Fruit fly (Drosophila melanogaster) whole organism, embryonic: ENCODE results near the gene CG15213.
A peak's percentile ranks its signal among the peaks of the same experiment; 100 is the strongest.

Experiments
- C15 ChIP-seq: fragments of 200-800 bp; sonication (Bioruptor generic); IDR thresholded peaks from 3 replicates; pipeline ENCODE4 v1.3.6; 2022; ENCODE audit warnings: missing biosample characterization, missing genetic modification characterization
- CG10654 ChIP-seq: fragments of 200-800 bp; sonication (Bioruptor generic); optimal IDR thresholded peaks from 2 replicates; lab custom pipeline; 2016; ENCODE audit warnings: missing biosample characterization, missing genetic modification characterization
- CG10959 ChIP-seq: fragments of 200-800 bp; sonication (Bioruptor generic); IDR thresholded peaks from 2 replicates; pipeline ENCODE4 v1.3.6; 2022; ENCODE audit warnings: missing biosample characterization, missing genetic modification characterization
- CG15514 ChIP-seq: fragments of 200-800 bp; sonication (Bioruptor generic); optimal IDR thresholded peaks from 3 replicates; lab custom pipeline; 2017; ENCODE audit warnings: missing biosample characterization, missing genetic modification characterization, mild to moderate bottlenecking, moderate library complexity, missing genetic modification reagents
- CG17829 ChIP-seq: fragments of 200-800 bp; optimal IDR thresholded peaks from 2 replicates; lab custom pipeline; 2019; ENCODE audit warnings: missing biosample characterization, mild to moderate bottlenecking, missing genetic modification characterization, moderate library complexity
- CG18764 ChIP-seq: fragments of 200-800 bp; sonication (Bioruptor generic); optimal IDR thresholded peaks from 3 replicates; lab custom pipeline; 2016; ENCODE audit warnings: missing biosample characterization, missing genetic modification characterization
- CG30020 ChIP-seq: fragments of 200-800 bp; optimal IDR thresholded peaks from 2 replicates; lab custom pipeline; 2019; ENCODE audit warnings: missing biosample characterization, mild to moderate bottlenecking, missing genetic modification characterization, moderate library complexity
- CG30431 ChIP-seq: fragments of 200-800 bp; sonication (Bioruptor generic); optimal IDR thresholded peaks from 2 replicates; lab custom pipeline; 2017; ENCODE audit warnings: missing biosample characterization, missing genetic modification characterization
- CG33557 ChIP-seq: fragments of 200-800 bp; sonication (Bioruptor generic); optimal IDR thresholded peaks from 2 replicates; lab custom pipeline; 2019; ENCODE audit warnings: missing biosample characterization, mild to moderate bottlenecking, missing genetic modification characterization, moderate library complexity
- CG6765 ChIP-seq: fragments of 200-800 bp; sonication (Bioruptor generic); optimal IDR thresholded peaks from 3 replicates; lab custom pipeline; 2017; ENCODE audit warnings: missing biosample characterization, mild to moderate bottlenecking, missing genetic modification characterization
- CG7963 ChIP-seq: fragments of 200-800 bp; sonication (Bioruptor generic); IDR thresholded peaks from 3 replicates; pipeline ENCODE4 v1.3.6; 2022; ENCODE audit warnings: missing biosample characterization, missing genetic modification characterization; ENCODE audit not compliant: partially characterized antibody
- CG8281 ChIP-seq: fragments of 200-800 bp; sonication (Bioruptor generic); optimal IDR thresholded peaks from 2 replicates; lab custom pipeline; 2018; ENCODE audit warnings: missing biosample characterization, mild to moderate bottlenecking, missing genetic modification characterization, moderate library complexity
- CG8388 ChIP-seq: fragments of 200-800 bp; sonication (Bioruptor generic); optimal IDR thresholded peaks from 2 replicates; lab custom pipeline; 2019; ENCODE audit warnings: missing biosample characterization, mild to moderate bottlenecking, missing genetic modification characterization, moderate library complexity
- CG9727 ChIP-seq: fragments of 200-800 bp; sonication (Bioruptor generic); optimal IDR thresholded peaks from 3 replicates; lab custom pipeline; 2017; ENCODE audit warnings: missing biosample characterization, mild to moderate bottlenecking, missing genetic modification characterization
- CTCF ChIP-seq: fragments of 200-800 bp; sonication (Bioruptor generic); optimal IDR thresholded peaks from 2 replicates; lab custom pipeline; 2017; ENCODE audit warnings: missing biosample characterization, mild to moderate bottlenecking, missing genetic modification characterization, moderate library complexity
- D19B ChIP-seq: fragments of 200-800 bp; sonication (Bioruptor generic); optimal IDR thresholded peaks from 2 replicates; lab custom pipeline; 2017; ENCODE audit warnings: missing biosample characterization, mild to moderate bottlenecking, missing genetic modification characterization
- GATAe ChIP-seq: fragments of 200-800 bp; sonication (Bioruptor generic); conservative IDR thresholded peaks from 2 replicates; pipeline ENCODE4 v1.3.6; 2022; ENCODE audit warnings: missing biosample characterization, missing genetic modification characterization
- HLHmδ ChIP-seq: fragments of 200-800 bp; sonication (Bioruptor generic); optimal IDR thresholded peaks from 2 replicates; lab custom pipeline; 2018; ENCODE audit warnings: missing biosample characterization, mild to moderate bottlenecking, missing genetic modification characterization, moderate library complexity
- Hr78 ChIP-seq, 2 experiments: fragments of 200-800 bp in 1 of 2; fragments of >200 bp in 1 of 2; sonication (Bioruptor generic) in 1 of 2; optimal IDR thresholded peaks; 2 replicates each; lab custom pipeline; 2017 to 2019; ENCODE audit warnings: missing biosample characterization in 2 of 2, missing genetic modification characterization in 2 of 2, mild to moderate bottlenecking in 1 of 2, moderate library complexity in 1 of 2
- Jarid2 ChIP-seq: fragments of 200-800 bp; sonication (Bioruptor generic); optimal IDR thresholded peaks from 3 replicates; lab custom pipeline; 2017; ENCODE audit warnings: mild to moderate bottlenecking, missing biosample characterization, missing genetic modification reagents, missing genetic modification characterization
- Kr ChIP-seq: fragments of 200-800 bp; sonication (Bioruptor generic); optimal IDR thresholded peaks from 2 replicates; lab custom pipeline; 2017; ENCODE audit warnings: missing biosample characterization, mild to moderate bottlenecking, missing genetic modification characterization
- Lhr ChIP-seq: fragments of 200-800 bp; sonication (Bioruptor generic); optimal IDR thresholded peaks from 3 replicates; lab custom pipeline; 2017; ENCODE audit warnings: mild to moderate bottlenecking, missing biosample characterization, missing genetic modification reagents, missing genetic modification characterization
- Rx ChIP-seq: fragments of 200-800 bp; sonication (Bioruptor generic); IDR thresholded peaks from 2 replicates; pipeline ENCODE4 v1.3.6; 2022; ENCODE audit warnings: missing biosample characterization, missing genetic modification characterization
- Sry-β ChIP-seq: fragments of 200-800 bp; sonication (Bioruptor generic); optimal IDR thresholded peaks from 2 replicates; lab custom pipeline; 2018; ENCODE audit warnings: missing biosample characterization, mild to moderate bottlenecking, missing genetic modification characterization, moderate library complexity
- Sry-δ ChIP-seq: fragments of 200-800 bp; sonication (Bioruptor generic); optimal IDR thresholded peaks from 2 replicates; lab custom pipeline; 2016; ENCODE audit warnings: missing biosample characterization, missing genetic modification characterization
- Stat92E ChIP-seq, 3 experiments: fragments of >200 bp in 2 of 3; fragments of 200-800 bp in 1 of 3; sonication (Bioruptor generic) in 1 of 3; optimal IDR thresholded peaks; 2 replicates each; lab custom pipeline; 2017 to 2019; ENCODE audit warnings: missing biosample characterization in 3 of 3, missing genetic modification characterization in 3 of 3, mild to moderate bottlenecking in 1 of 3, moderate library complexity in 1 of 3
- Tbp ChIP-seq: fragments of >200 bp; optimal IDR thresholded peaks from 2 replicates; lab custom pipeline; 2018; ENCODE audit warnings: missing biosample characterization, missing genetic modification characterization
- Xrp1 ChIP-seq: fragments of 200-800 bp; sonication (Bioruptor generic); IDR thresholded peaks from 2 replicates; pipeline ENCODE4 v1.3.6; 2022; ENCODE audit warnings: missing biosample characterization, missing genetic modification characterization
- bsh ChIP-seq, 2 experiments: fragments of 200-800 bp; sonication (Bioruptor generic); optimal IDR thresholded peaks; 2 replicates each; lab custom pipeline; 2017 to 2018; ENCODE audit warnings: mild to moderate bottlenecking in 2 of 2, missing biosample characterization in 2 of 2, missing genetic modification characterization in 2 of 2, moderate library complexity in 1 of 2
- corto ChIP-seq: fragments of 200-800 bp; sonication (Bioruptor generic); optimal IDR thresholded peaks from 2 replicates; lab custom pipeline; 2016; ENCODE audit warnings: missing biosample characterization, mild to moderate bottlenecking, missing genetic modification characterization, moderate library complexity
- cwo ChIP-seq: fragments of 200-800 bp; sonication (Bioruptor generic); optimal IDR thresholded peaks from 3 replicates; lab custom pipeline; 2017; ENCODE audit warnings: missing biosample characterization, missing genetic modification characterization, mild to moderate bottlenecking, moderate library complexity, missing genetic modification reagents
- fru ChIP-seq: fragments of >200 bp; optimal IDR thresholded peaks from 2 replicates; lab custom pipeline; 2017
- gfzf ChIP-seq: fragments of 200-800 bp; sonication (Bioruptor generic); optimal IDR thresholded peaks from 2 replicates; lab custom pipeline; 2016; ENCODE audit warnings: missing biosample characterization, mild to moderate bottlenecking, missing genetic modification characterization, moderate library complexity
- her ChIP-seq: fragments of 200-800 bp; sonication (Bioruptor generic); optimal IDR thresholded peaks from 2 replicates; lab custom pipeline; 2016; ENCODE audit warnings: missing biosample characterization, missing genetic modification characterization
- ind ChIP-seq: fragments of 200-800 bp; sonication (Bioruptor generic); optimal IDR thresholded peaks from 3 replicates; lab custom pipeline; 2016; ENCODE audit warnings: missing biosample characterization, missing genetic modification characterization
- lab ChIP-seq: fragments of 200-800 bp; sonication (Bioruptor generic); optimal IDR thresholded peaks from 3 replicates; lab custom pipeline; 2017; ENCODE audit warnings: missing biosample characterization, missing genetic modification characterization, mild to moderate bottlenecking, moderate library complexity, missing genetic modification reagents
- luna ChIP-seq: fragments of 200-800 bp; sonication (Bioruptor generic); optimal IDR thresholded peaks from 2 replicates; lab custom pipeline; 2016; ENCODE audit warnings: missing biosample characterization, missing genetic modification characterization
- nerfin-1 ChIP-seq: fragments of 200-800 bp; sonication (Bioruptor generic); optimal IDR thresholded peaks from 3 replicates; lab custom pipeline; 2019; ENCODE audit warnings: missing biosample characterization, mild to moderate bottlenecking, missing genetic modification characterization, moderate library complexity
- pan ChIP-seq, 4 experiments: fragments of >200 bp in 3 of 4; fragments of 200-800 bp in 1 of 4; sonication (Bioruptor generic) in 1 of 4; optimal IDR thresholded peaks in 3 of 4; IDR thresholded peaks in 1 of 4; 2 replicates each; pipeline versions ENCODE4 v1.3.6 to Lab custom; 2017 to 2022; ENCODE audit warnings: missing biosample characterization in 2 of 4, missing genetic modification characterization in 2 of 4, mixed read lengths in 1 of 4
- phol ChIP-seq: fragments of 200-800 bp; sonication (Bioruptor generic); optimal IDR thresholded peaks from 3 replicates; lab custom pipeline; 2018; ENCODE audit warnings: missing biosample characterization, mild to moderate bottlenecking, missing genetic modification characterization, moderate library complexity
- psq ChIP-seq: fragments of 200-800 bp; sonication (Bioruptor generic); optimal IDR thresholded peaks from 2 replicates; lab custom pipeline; 2017; ENCODE audit warnings: missing biosample characterization, missing genetic modification characterization
- sd ChIP-seq: fragments of 200-800 bp; sonication (Bioruptor generic); optimal IDR thresholded peaks from 3 replicates; lab custom pipeline; 2018; ENCODE audit warnings: missing biosample characterization, mild to moderate bottlenecking, missing genetic modification characterization, moderate library complexity
- sens ChIP-seq: fragments of 200-800 bp; sonication (Bioruptor generic); peaks from one replicate; lab custom pipeline; 2016; ENCODE audit warnings: missing biosample characterization, missing genetic modification characterization
- sens-2 ChIP-seq: fragments of 200-800 bp; sonication (Bioruptor generic); IDR thresholded peaks from 2 replicates; pipeline ENCODE4 v1.3.6; 2022; ENCODE audit warnings: missing biosample characterization, missing genetic modification characterization
- slou ChIP-seq: fragments of 200-800 bp; sonication (Bioruptor generic); optimal IDR thresholded peaks from 3 replicates; lab custom pipeline; 2016; ENCODE audit warnings: missing biosample characterization, missing genetic modification characterization
- slp2 ChIP-seq: fragments of 200-800 bp; sonication (Bioruptor generic); optimal IDR thresholded peaks from 2 replicates; lab custom pipeline; 2016; ENCODE audit warnings: missing biosample characterization, missing genetic modification characterization
- tap ChIP-seq: fragments of 200-800 bp; optimal IDR thresholded peaks from 3 replicates; lab custom pipeline; 2019; ENCODE audit warnings: missing biosample characterization, mild to moderate bottlenecking, missing genetic modification characterization, moderate library complexity
- unc-4 ChIP-seq: fragments of 200-800 bp; sonication (Bioruptor generic); IDR thresholded peaks from 2 replicates; pipeline ENCODE4 v1.3.6; 2022; ENCODE audit warnings: missing biosample characterization, missing genetic modification characterization; ENCODE audit not compliant: partially characterized antibody
- zen2 ChIP-seq: fragments of 200-800 bp; sonication (Bioruptor generic); IDR thresholded peaks from 3 replicates; pipeline ENCODE4 v1.3.6; 2022; ENCODE audit warnings: missing biosample characterization, missing genetic modification characterization; ENCODE audit not compliant: partially characterized antibody

CG15213 gene

DNA sequence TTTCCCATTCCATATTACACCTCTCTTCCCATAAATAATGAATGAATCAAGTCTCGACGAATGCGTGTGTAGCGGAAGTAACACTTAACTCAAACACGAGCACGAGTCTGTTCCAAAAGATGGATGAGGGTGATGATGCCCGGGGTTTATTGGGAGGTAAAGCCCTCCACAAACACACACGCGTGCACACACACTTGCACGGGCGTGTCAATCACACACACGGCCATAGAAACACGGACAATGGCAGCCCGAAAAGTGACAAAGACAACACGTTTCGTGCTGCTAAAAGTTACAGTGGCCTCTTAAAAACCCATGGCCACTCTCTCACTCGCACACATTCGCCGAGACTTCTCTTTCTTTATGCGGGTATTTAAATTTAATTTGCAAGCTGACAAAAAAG lies 45.9 kb upstream of the CG15213 start (continued):
- TF ChIP-seq CG17829 (tag; lab: Kevin White, UChicago), result no peak
- TF ChIP-seq slou, result no peak

DNA sequence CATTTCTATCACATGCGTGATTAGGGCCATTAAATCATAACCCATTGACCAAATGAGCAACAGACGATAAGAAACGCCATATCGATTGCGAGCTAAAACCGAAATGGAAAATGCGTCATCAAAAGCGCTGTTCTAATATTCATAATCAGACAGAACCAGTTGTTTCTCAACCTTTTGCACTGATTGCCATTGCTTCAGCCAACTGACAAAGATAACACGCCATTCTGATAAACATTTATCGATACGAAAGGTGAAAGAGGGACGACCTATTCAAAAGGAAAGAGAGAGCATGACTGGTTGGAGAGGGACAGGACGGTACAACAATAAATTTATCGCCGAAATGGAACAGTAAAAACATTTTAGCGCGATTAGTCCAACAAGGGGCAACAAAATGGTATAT lies 43.8 kb upstream of the CG15213 start:
- no peak for TF ChIP-seq Xrp1
- TF ChIP-seq sd (tag; lab: Kevin White, UChicago), result peak; percentile 53
- no peak for TF ChIP-seq nerfin-1 (tag; lab: Kevin White, UChicago)
- TF ChIP-seq Lhr (GFP tag; lab: Kevin White, UChicago), result no peak
- no peak for TF ChIP-seq CG10654 (GFP tag; lab: Kevin White, UChicago)
- no peak for TF ChIP-seq phol (tag; lab: Kevin White, UChicago)
- no peak for TF ChIP-seq CG15514
- no peak for TF ChIP-seq Stat92E (GFP tag; optimal IDR thresholded peaks at IDR 0.05; lab: Kevin White, UChicago)
- no peak for TF ChIP-seq CG18764
- no peak for TF ChIP-seq bsh (GFP tag; optimal IDR thresholded peaks at IDR 0.05; lab: Kevin White, UChicago)
- peak in 1 of 2 experiments; percentile 60 for TF ChIP-seq Hr78 (GFP tag; optimal IDR thresholded peaks at IDR 0.05; lab: Kevin White, UChicago)
- no peak for TF ChIP-seq CG8388 (GFP tag; lab: Kevin White, UChicago)
- TF ChIP-seq zen2 (GFP tag; lab: Robert Waterston, UW), result no peak
- TF ChIP-seq Sry-β (GFP tag; lab: Kevin White, UChicago), result no peak
- TF ChIP-seq luna (GFP tag; lab: Kevin White, UChicago), result no peak
- no peak for TF ChIP-seq fru (lab: Kevin White, UChicago)
- TF ChIP-seq gfzf (GFP tag; lab: Kevin White, UChicago), result no peak
- TF ChIP-seq unc-4 (GFP tag; lab: Robert Waterston, UW), result no peak
- TF ChIP-seq sens-2 (GFP tag; lab: Robert Waterston, UW), result peak; percentile 35; the same call in 1 of the 2 replicates
- peak; percentile 59 for TF ChIP-seq lab (GFP tag; lab: Kevin White, UChicago)
- no peak for TF ChIP-seq sens
- peak; percentile 40 for TF ChIP-seq cwo
- no peak for TF ChIP-seq tap (tag; lab: Kevin White, UChicago)
- TF ChIP-seq psq (GFP tag; lab: Kevin White, UChicago), result no peak
- no peak for TF ChIP-seq her (GFP tag; lab: Kevin White, UChicago)
- TF ChIP-seq HLHmδ (GFP tag; lab: Kevin White, UChicago), result no peak
- TF ChIP-seq CG30431 (GFP tag; lab: Kevin White, UChicago), result no peak
- no peak for TF ChIP-seq Kr
- TF ChIP-seq pan (optimal IDR thresholded peaks at IDR 0.05; lab: Kevin White, UChicago), result no peak
- TF ChIP-seq pan (GFP tag; optimal IDR thresholded peaks at IDR 0.05 in 1 of 2, IDR thresholded peaks at IDR 0.05 in 1 of 2), result no peak
- no peak for TF ChIP-seq CG9727 (GFP tag; lab: Kevin White, UChicago)
- TF ChIP-seq C15 (GFP tag; lab: Robert Waterston, UW), result no peak
- no peak for TF ChIP-seq Rx (GFP tag; lab: Robert Waterston, UW)
- no peak for TF ChIP-seq ind (GFP tag; lab: Kevin White, UChicago)
- TF ChIP-seq Sry-δ (GFP tag; lab: Kevin White, UChicago), result no peak
- TF ChIP-seq slp2 (GFP tag; lab: Kevin White, UChicago), result no peak
- TF ChIP-seq CTCF (GFP tag; lab: Kevin White, UChicago), result no peak
- TF ChIP-seq Tbp (GFP tag; lab: Kevin White, UChicago), result no peak
- TF ChIP-seq Jarid2 (GFP tag; lab: Kevin White, UChicago), result no peak
- TF ChIP-seq D19B, result no peak
- TF ChIP-seq GATAe (GFP tag; lab: Robert Waterston, UW), result peak; percentile 40
- TF ChIP-seq CG6765 (GFP tag; lab: Kevin White, UChicago), result no peak
- TF ChIP-seq CG7963, result no peak
- TF ChIP-seq CG10959 (GFP tag; lab: Robert Waterston, UW), result no peak
- TF ChIP-seq corto (GFP tag; lab: Kevin White, UChicago), result no peak
- no peak for TF ChIP-seq CG33557 (GFP tag; lab: Kevin White, UChicago)
- no peak for TF ChIP-seq CG8281
- no peak for TF ChIP-seq CG30020
